Worm (Caenorhabditis elegans) whole organism, L4 larva: ENCODE data around the gene set-24.
"Not testable (repeated sequence)": the region's sequence is repeated elsewhere in the genome, so short reads cannot be mapped to it uniquely, and the experiment has no call there.

Experiments
- Y75B8A.6 ChIP-seq: fragments of 200-800 bp; sonication (Bioruptor generic); IDR thresholded peaks from 2 replicates; pipeline ENCODE4 v1.3.6; 2022; ENCODE audit warnings: missing genetic modification reagents, missing genetic modification characterization, missing compliant biosample characterization
- aha-1 ChIP-seq: fragments of 150-350 bp; peaks from one replicate; lab custom pipeline; 2014; ENCODE audit warnings: missing biosample characterization, missing genetic modification characterization
- ama-1 ChIP-seq: fragments of 150-350 bp; optimal IDR thresholded peaks from 2 replicates; lab custom pipeline; 2014; ENCODE audit warnings: inconsistent platforms, mixed read lengths
- ces-1 ChIP-seq: fragments of 150-350 bp; sonication (generic microtip); optimal IDR thresholded peaks from 4 replicates; lab custom pipeline; 2014; ENCODE audit warnings: missing biosample characterization, missing genetic modification reagents, missing genetic modification characterization
- egl-27 ChIP-seq: sonication (generic microtip); optimal IDR thresholded peaks from 3 replicates; lab custom pipeline; 2017; ENCODE audit warnings: missing biosample characterization, missing genetic modification reagents, missing genetic modification characterization
- fos-1 ChIP-seq: fragments of 150-350 bp; optimal IDR thresholded peaks from 2 replicates; lab custom pipeline; 2014; ENCODE audit warnings: missing biosample characterization, missing genetic modification characterization
- lin-13 ChIP-seq: fragments of 150-350 bp; optimal IDR thresholded peaks from 2 replicates; lab custom pipeline; 2014; ENCODE audit warnings: missing biosample characterization, missing genetic modification reagents, missing genetic modification characterization
- lin-29 ChIP-seq: fragments of 200-800 bp; sonication (Bioruptor generic); IDR thresholded peaks from 2 replicates; pipeline ENCODE4 v1.3.6; 2022; ENCODE audit warnings: missing genetic modification reagents, missing genetic modification characterization, missing compliant biosample characterization
- mdt-29 ChIP-seq: fragments of 200-800 bp; sonication (Bioruptor generic); IDR thresholded peaks from 2 replicates; pipeline ENCODE4 v1.3.6; 2022; ENCODE audit warnings: missing genetic modification reagents, missing genetic modification characterization, missing compliant biosample characterization
- rbr-2 ChIP-seq: sonication (generic microtip); optimal IDR thresholded peaks from 2 replicates; lab custom pipeline; 2016; ENCODE audit warnings: missing genotype, missing genetic modification characterization, missing compliant biosample characterization
- ztf-11 ChIP-seq: fragments of 150-350 bp; optimal IDR thresholded peaks from 2 replicates; lab custom pipeline; 2014; ENCODE audit warnings: missing biosample characterization, missing genetic modification characterization

- TF ChIP-seq lin-13 (GFP tag; lab: Kevin White, UChicago); ces-1; mdt-29; rbr-2 (tag; lab: Kevin White, UChicago); lin-29 (GFP tag; lab: Robert Waterston, UW); aha-1 (tag; lab: Kevin White, UChicago); fos-1 (tag; lab: Kevin White, UChicago); ztf-11 (tag; lab: Kevin White, UChicago); egl-27 (tag; lab: Kevin White, UChicago); Y75B8A.6 (GFP tag; lab: Robert Waterston, UW); ama-1: not testable (repeated sequence)
These were observed 33.8 kb upstream of the set-24 start, which contains the start of gene Y57A10A.8 for ce11 chrII:12164539-12164938.
